Fruit fly (Drosophila melanogaster): ENCODE results near the gene robo2.

robo2 gene

DNA sequence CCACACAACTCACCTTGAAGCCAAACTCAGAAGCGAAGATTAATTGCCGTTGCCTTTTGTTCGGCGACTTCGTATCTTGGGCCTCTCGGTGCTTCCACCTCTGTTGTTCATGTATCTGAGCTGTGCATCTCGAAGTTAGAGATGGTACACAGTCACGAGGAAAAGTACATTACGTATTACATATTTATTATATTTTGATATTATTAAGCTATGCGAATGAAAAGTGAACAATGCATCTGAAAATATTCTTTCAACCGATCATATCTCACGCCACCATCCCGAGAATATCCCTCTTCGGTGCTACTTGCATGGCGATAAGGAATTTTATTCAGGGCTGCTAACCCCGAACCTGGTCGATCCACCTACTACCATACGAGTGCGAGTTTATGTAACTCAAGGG is 24.8 kb upstream of the robo2 start (continued):
- TF ChIP-seq Nf-YB (GFP tag; optimal IDR thresholded peaks at IDR 0.05) (no peak), zen2 (GFP tag; IDR thresholded peaks at IDR 0.05; ENCODE audit: partially characterized antibody) (no peak; the same call in 2 of the 3 replicates), ase (GFP tag; IDR thresholded peaks at IDR 0.05) (no peak), lmd (GFP tag; IDR thresholded peaks at IDR 0.05) (no peak; the same call in 1 of the 2 replicates), ems (GFP tag; optimal IDR thresholded peaks at IDR 0.05) (no peak), CG10959 (GFP tag; IDR thresholded peaks at IDR 0.05) (peak; percentile 41; the same call in 1 of the 2 replicates), Tbp (GFP tag; optimal IDR thresholded peaks at IDR 0.05) (no peak), CG30403 (GFP tag; optimal IDR thresholded peaks at IDR 0.05) (peak; percentile 20), Rx (GFP tag; IDR thresholded peaks at IDR 0.05) (peak; percentile 36; the same call in 1 of the 2 replicates), sob (GFP tag; IDR thresholded peaks at IDR 0.05) (no peak), Hmr (GFP tag; optimal IDR thresholded peaks at IDR 0.05) (no peak), CG18764 (GFP tag; optimal IDR thresholded peaks at IDR 0.05) (no peak), CoRest (tag; optimal IDR thresholded peaks at IDR 0.05) (peak; percentile 26), Ravus (GFP tag; IDR thresholded peaks at IDR 0.05) (no peak), CG32767 (GFP tag; IDR thresholded peaks at IDR 0.05) (no peak), sens (GFP tag) (peak; percentile 82), z (GFP tag; IDR thresholded peaks at IDR 0.05) (no peak), TFAM (GFP tag; optimal IDR thresholded peaks at IDR 0.05) (no peak), CG2120 (GFP tag; optimal IDR thresholded peaks at IDR 0.05) (no peak), zen (tag; optimal IDR thresholded peaks at IDR 0.05) (peak; percentile 12), CG3847 (GFP tag; IDR thresholded peaks at IDR 0.05) (no peak), klu (GFP tag; IDR thresholded peaks at IDR 0.05) (no peak), CG15696 (tag; optimal IDR thresholded peaks at IDR 0.05) (peak; percentile 54), kni (GFP tag; optimal IDR thresholded peaks at IDR 0.05) (no peak), CG9609 (GFP tag; optimal IDR thresholded peaks at IDR 0.05) (no peak), ci (GFP tag; IDR thresholded peaks at IDR 0.05) (peak; percentile 48; the same call in 1 of the 3 replicates), CG4282 (GFP tag; optimal IDR thresholded peaks at IDR 0.05) (no peak), Deaf1 (tag; optimal IDR thresholded peaks at IDR 0.05) (peak; percentile 42), Opbp (GFP tag; IDR thresholded peaks at IDR 0.05; ENCODE audit: partially characterized antibody) (no peak), CG3407 (GFP tag; optimal IDR thresholded peaks at IDR 0.05) (no peak), cato (GFP tag; optimal IDR thresholded peaks at IDR 0.05; ENCODE audit: borderline replicate concordance) (no peak), CG13123 (GFP tag; optimal IDR thresholded peaks at IDR 0.05) (no peak), sc (optimal IDR thresholded peaks at IDR 0.05) (no peak), sc (GFP tag; optimal IDR thresholded peaks at IDR 0.05) (peak; percentile 12), CG1603 (tag; optimal IDR thresholded peaks at IDR 0.05) (peak; percentile 45), gt (GFP tag; IDR thresholded peaks at IDR 0.05) (no peak), ab (GFP tag; optimal IDR thresholded peaks at IDR 0.05) (no peak), E2f1 (GFP tag; IDR thresholded peaks at IDR 0.05) (no peak), CG10321 (GFP tag; IDR thresholded peaks at IDR 0.05) (no peak), E2f2 (GFP tag; IDR thresholded peaks at IDR 0.05) (no peak), jumu (GFP tag; optimal IDR thresholded peaks at IDR 0.05) (no peak), trh (GFP tag; optimal IDR thresholded peaks at IDR 0.05) (no peak), CG1024 (GFP tag; IDR thresholded peaks at IDR 0.05) (0 out of 2 replicates have a peak, but pooled peaks have one; percentile 7), Lpt (GFP tag; optimal IDR thresholded peaks at IDR 0.05) (no peak), grau (tag; optimal IDR thresholded peaks at IDR 0.05) (peak; percentile 22), Spps (tag; optimal IDR thresholded peaks at IDR 0.05) (peak; percentile 23), sug (tag; optimal IDR thresholded peaks at IDR 0.05) (no peak), Bteb2 (GFP tag; optimal IDR thresholded peaks at IDR 0.05) (no peak), Sry-β (GFP tag; optimal IDR thresholded peaks at IDR 0.05) (no peak), ERR (GFP tag; optimal IDR thresholded peaks at IDR 0.05) (no peak), gcm2 (GFP tag; optimal IDR thresholded peaks at IDR 0.05) (no peak), Dip2 (GFP tag; IDR thresholded peaks at IDR 0.05) (no peak), usp (GFP tag; optimal IDR thresholded peaks at IDR 0.05) (no peak)
